Worm (Caenorhabditis elegans) whole organism, L2 larva: ENCODE results near the gene B0218.5.

Experiments used
- C34F6.9 ChIP-seq: fragments of 150-350 bp; optimal IDR thresholded peaks from 2 replicates; lab custom pipeline; 2014; ENCODE audit warnings: missing biosample characterization, missing genetic modification characterization
- F13H6.1 ChIP-seq: sonication (generic microtip); optimal IDR thresholded peaks from 2 replicates; lab custom pipeline; 2016; ENCODE audit warnings: missing genetic modification characterization, missing compliant biosample characterization
- R02D3.7 ChIP-seq: fragments of 150-350 bp; optimal IDR thresholded peaks from 2 replicates; lab custom pipeline; 2014; ENCODE audit warnings: missing biosample characterization, missing genetic modification characterization
- Y55F3AM.14 ChIP-seq: fragments of 200-800 bp; sonication (Bioruptor generic); optimal IDR thresholded peaks from 2 replicates; lab custom pipeline; 2018; ENCODE audit warnings: mild to moderate bottlenecking, missing genetic modification characterization, missing compliant biosample characterization
- ZK546.5 ChIP-seq: sonication (generic microtip); optimal IDR thresholded peaks from 2 replicates; lab custom pipeline; 2017; ENCODE audit warnings: missing biosample characterization, missing genetic modification characterization
- alr-1 ChIP-seq: fragments of 150-350 bp; optimal IDR thresholded peaks from 2 replicates; lab custom pipeline; 2014; ENCODE audit warnings: missing biosample characterization, missing genetic modification characterization
- aly-2 ChIP-seq: fragments of 150-350 bp; optimal IDR thresholded peaks from 2 replicates; lab custom pipeline; 2014; ENCODE audit warnings: missing biosample characterization, missing genetic modification characterization
- ama-1 ChIP-seq: fragments of 150-350 bp; optimal IDR thresholded peaks from 2 replicates; lab custom pipeline; 2018; ENCODE audit warnings: inconsistent platforms
- blmp-1 ChIP-seq: sonication (generic microtip); optimal IDR thresholded peaks from 2 replicates; lab custom pipeline; 2017; ENCODE audit warnings: missing genetic modification characterization, mild to moderate bottlenecking, missing compliant biosample characterization, antibody characterized with exemption, moderate library complexity; ENCODE audit not compliant: insufficient read depth
- dmd-4 ChIP-seq: sonication (generic microtip); optimal IDR thresholded peaks from 2 replicates; lab custom pipeline; 2017; ENCODE audit warnings: missing biosample characterization, missing genetic modification characterization
- egl-27 ChIP-seq: sonication (generic microtip); optimal IDR thresholded peaks from 3 replicates; lab custom pipeline; 2017; ENCODE audit warnings: missing biosample characterization, missing genetic modification reagents, missing genetic modification characterization
- fos-1 ChIP-seq: fragments of 150-350 bp; optimal IDR thresholded peaks from 2 replicates; lab custom pipeline; 2014; ENCODE audit warnings: missing biosample characterization, missing genetic modification characterization
- gmeb-1 ChIP-seq: fragments of 150-350 bp; optimal IDR thresholded peaks from 2 replicates; lab custom pipeline; 2014; ENCODE audit warnings: missing biosample characterization, missing genetic modification characterization
- lin-11 ChIP-seq: fragments of 150-350 bp; sonication (generic microtip); optimal IDR thresholded peaks from 2 replicates; lab custom pipeline; 2014; ENCODE audit warnings: missing biosample characterization, missing genetic modification characterization, inconsistent platforms, mixed read lengths
- lin-13 ChIP-seq: fragments of 150-350 bp; optimal IDR thresholded peaks from 2 replicates; lab custom pipeline; 2014; ENCODE audit warnings: missing biosample characterization, missing genetic modification reagents, missing genetic modification characterization
- lin-39 ChIP-seq: fragments of 150-350 bp; optimal IDR thresholded peaks from 2 replicates; lab custom pipeline; 2014; ENCODE audit warnings: missing biosample characterization, missing genetic modification reagents, missing genetic modification characterization
- lsy-2 ChIP-seq, 2 experiments: fragments of 150-350 bp in 1 of 2; sonication (generic microtip) in 1 of 2; optimal IDR thresholded peaks; 2 replicates each; lab custom pipeline; 2014 to 2017; ENCODE audit warnings: missing biosample characterization in 2 of 2, missing genetic modification characterization in 2 of 2
- mab-5 ChIP-seq: fragments of 150-350 bp; optimal IDR thresholded peaks from 2 replicates; lab custom pipeline; 2014; ENCODE audit warnings: missing biosample characterization, missing genetic modification characterization
- mdl-1 ChIP-seq, 2 experiments: fragments of 150-350 bp in 1 of 2; sonication (generic microtip) in 1 of 2; optimal IDR thresholded peaks; 2 replicates each; lab custom pipeline; 2017; ENCODE audit warnings: missing biosample characterization in 2 of 2, missing genetic modification characterization in 2 of 2
- nhr-12 ChIP-seq: fragments of 150-350 bp; optimal IDR thresholded peaks from 2 replicates; lab custom pipeline; 2014; ENCODE audit warnings: missing biosample characterization, missing genetic modification characterization
- nhr-129 ChIP-seq: fragments of 150-350 bp; optimal IDR thresholded peaks from 2 replicates; lab custom pipeline; 2014; ENCODE audit warnings: missing biosample characterization, missing genetic modification characterization
- nhr-21 ChIP-seq: fragments of 150-350 bp; optimal IDR thresholded peaks from 2 replicates; lab custom pipeline; 2014; ENCODE audit warnings: missing biosample characterization, missing genetic modification characterization
- nhr-23 ChIP-seq: fragments of 150-350 bp; optimal IDR thresholded peaks from 2 replicates; lab custom pipeline; 2014; ENCODE audit warnings: missing biosample characterization, missing genetic modification reagents, missing genetic modification characterization
- nhr-237 ChIP-seq: fragments of 150-350 bp; optimal IDR thresholded peaks from 2 replicates; lab custom pipeline; 2014; ENCODE audit warnings: missing biosample characterization, missing genetic modification characterization
- nhr-25 ChIP-seq: fragments of 150-350 bp; sonication (generic microtip); optimal IDR thresholded peaks from 3 replicates; lab custom pipeline; 2014; ENCODE audit warnings: missing biosample characterization, missing genetic modification characterization
- nhr-6 ChIP-seq: fragments of 150-350 bp; optimal IDR thresholded peaks from 2 replicates; lab custom pipeline; 2014; ENCODE audit warnings: missing biosample characterization, missing genetic modification characterization
- peb-1 ChIP-seq: fragments of 150-350 bp; optimal IDR thresholded peaks from 2 replicates; lab custom pipeline; 2014; ENCODE audit warnings: missing biosample characterization, missing genetic modification characterization
- skn-1 ChIP-seq: sonication (generic microtip); optimal IDR thresholded peaks from 2 replicates; lab custom pipeline; 2017; ENCODE audit warnings: missing biosample characterization, missing genetic modification characterization
- sma-3 ChIP-seq: sonication (generic microtip); optimal IDR thresholded peaks from 2 replicates; lab custom pipeline; 2016; ENCODE audit warnings: missing genetic modification reagents, missing genetic modification characterization, missing compliant biosample characterization
- sma-9 ChIP-seq, 2 experiments: fragments of 150-350 bp in 1 of 2; sonication (generic microtip) in 1 of 2; optimal IDR thresholded peaks; 2 replicates each; lab custom pipeline; 2014 to 2016; ENCODE audit warnings: missing genetic modification characterization in 2 of 2, mild to moderate bottlenecking in 1 of 2, missing biosample characterization in 1 of 2, missing compliant biosample characterization in 1 of 2, missing genetic modification reagents in 1 of 2, moderate library complexity in 1 of 2
- snpc-4 ChIP-seq: fragments of 150-350 bp; optimal IDR thresholded peaks from 2 replicates; lab custom pipeline; 2014; ENCODE audit warnings: missing biosample characterization, missing genetic modification characterization
- unc-39 ChIP-seq: fragments of 150-350 bp; optimal IDR thresholded peaks from 2 replicates; lab custom pipeline; 2014; ENCODE audit warnings: missing biosample characterization, missing genetic modification characterization
- unc-55 ChIP-seq: fragments of 150-350 bp; sonication (generic microtip); optimal IDR thresholded peaks from 3 replicates; lab custom pipeline; 2014; ENCODE audit warnings: missing biosample characterization, missing genetic modification reagents, missing genetic modification characterization
- unc-62 ChIP-seq: fragments of 150-350 bp; optimal IDR thresholded peaks from 2 replicates; lab custom pipeline; 2014; ENCODE audit warnings: missing biosample characterization, missing genetic modification reagents, missing genetic modification characterization
- zag-1 ChIP-seq: fragments of 150-350 bp; optimal IDR thresholded peaks from 2 replicates; lab custom pipeline; 2014; ENCODE audit warnings: missing biosample characterization, missing genetic modification characterization
- ztf-1 ChIP-seq: fragments of 200-800 bp; sonication (Bioruptor generic); conservative IDR thresholded peaks from 2 replicates; pipeline ENCODE4 v1.3.6; 2022; ENCODE audit warnings: missing genetic modification characterization, missing compliant biosample characterization
- ztf-11 ChIP-seq: sonication (generic microtip); optimal IDR thresholded peaks from 2 replicates; lab custom pipeline; 2017; ENCODE audit warnings: missing biosample characterization, missing genetic modification characterization
- ztf-4 ChIP-seq: fragments of 150-350 bp; optimal IDR thresholded peaks from 2 replicates; lab custom pipeline; 2014; ENCODE audit warnings: missing biosample characterization, missing genetic modification characterization

The B0218.5 gene

ce11 chrIV:8154966-8155365 is 2.1 kb downstream of the B0218.5 start:
- TF ChIP-seq C34F6.9 (tag; lab: Kevin White, UChicago) (no peak), skn-1 (no peak), alr-1 (tag; lab: Kevin White, UChicago) (no peak), ztf-11 (tag; lab: Kevin White, UChicago) (no peak), nhr-237 (tag; lab: Kevin White, UChicago) (no peak), mab-5 (tag; lab: Kevin White, UChicago) (no peak), nhr-129 (tag; lab: Kevin White, UChicago) (no peak), lin-13 (GFP tag; lab: Kevin White, UChicago) (no peak), aly-2 (tag; lab: Kevin White, UChicago) (no peak), nhr-12 (tag; lab: Kevin White, UChicago) (no peak), R02D3.7 (tag; lab: Kevin White, UChicago) (no peak), F13H6.1 (tag; lab: Kevin White, UChicago) (no peak), dmd-4 (no peak), ZK546.5 (tag; lab: Kevin White, UChicago) (no peak), unc-39 (no peak), unc-55 (GFP tag; lab: Kevin White, UChicago) (no peak), sma-3 (no peak), lin-11 (no peak), nhr-25 (no peak), ama-1 (lab: Kevin White, UChicago) (no peak)

ce11 chrIV:8153163-8153562 is 3.9 kb downstream of the B0218.5 start:
- no peak for TF ChIP-seq nhr-23
- TF ChIP-seq sma-3, result no peak
- TF ChIP-seq nhr-237 (tag; lab: Kevin White, UChicago), result no peak
- TF ChIP-seq lin-39, result no peak
- TF ChIP-seq ztf-1, result no peak
- TF ChIP-seq F13H6.1 (tag; lab: Kevin White, UChicago), result no peak
- no peak for TF ChIP-seq R02D3.7 (tag; lab: Kevin White, UChicago)
- TF ChIP-seq skn-1, result no peak
- TF ChIP-seq ztf-4 (tag; lab: Kevin White, UChicago), result no peak
- no peak for TF ChIP-seq gmeb-1 (tag; lab: Kevin White, UChicago)
- no peak for TF ChIP-seq Y55F3AM.14
- TF ChIP-seq blmp-1 (tag; lab: Kevin White, UChicago), result no peak
- no peak for TF ChIP-seq mdl-1 (tag; optimal IDR thresholded peaks at IDR 0.05; lab: Kevin White, UChicago)
- no peak for TF ChIP-seq nhr-25
- no peak for TF ChIP-seq ztf-11 (tag; lab: Kevin White, UChicago)
- TF ChIP-seq egl-27 (tag; lab: Kevin White, UChicago), result no peak
- no peak for TF ChIP-seq sma-9 (GFP tag; optimal IDR thresholded peaks at IDR 0.05; lab: Kevin White, UChicago)
- TF ChIP-seq sma-9 (tag; optimal IDR thresholded peaks at IDR 0.05; lab: Kevin White, UChicago), result no peak
- no peak for TF ChIP-seq alr-1 (tag; lab: Kevin White, UChicago)
- TF ChIP-seq aly-2 (tag; lab: Kevin White, UChicago), result no peak
- TF ChIP-seq, all 48 proteins: peak for 0

DNA sequence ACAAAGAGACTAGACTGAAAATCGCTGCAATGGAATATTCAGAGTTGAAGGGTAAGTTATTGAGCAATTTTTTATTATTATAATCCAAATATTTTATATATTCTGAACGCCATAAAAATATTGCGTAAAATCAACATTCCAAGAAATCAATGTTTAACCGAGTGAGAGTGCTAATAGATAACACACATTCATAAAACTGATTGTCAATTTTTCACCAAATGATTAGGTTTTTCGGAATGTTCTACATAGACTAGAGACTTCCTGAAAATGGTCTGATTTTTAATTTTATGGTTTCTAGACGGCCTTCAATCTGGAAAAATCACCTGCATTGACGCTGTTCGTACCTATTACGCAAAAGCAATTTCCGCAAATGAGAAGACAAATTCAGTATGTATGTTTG is 4.4 kb downstream of the B0218.5 start:
- no peak for TF ChIP-seq ztf-1
- peak; percentile 56 for TF ChIP-seq fos-1 (tag; lab: Kevin White, UChicago)
- TF ChIP-seq lsy-2 (tag; optimal IDR thresholded peaks at IDR 0.05; lab: Kevin White, UChicago), result no peak
- TF ChIP-seq, all 48 proteins: peak for 1

ce11 chrIV:8152145-8152544 is 4.9 kb downstream of the B0218.5 start, which contains the start of gene faah-2:
Gene faah-2 (plus strand): TSS chrIV:8152445.
- TF ChIP-seq nhr-6 (tag; lab: Kevin White, UChicago) (no peak), ama-1 (lab: Kevin White, UChicago) (no peak), ztf-11 (tag; lab: Kevin White, UChicago) (no peak), ZK546.5 (tag; lab: Kevin White, UChicago) (no peak), snpc-4 (tag; lab: Kevin White, UChicago) (no peak), gmeb-1 (tag; lab: Kevin White, UChicago) (no peak), unc-62 (GFP tag; lab: Kevin White, UChicago) (no peak), peb-1 (no peak), mdl-1 (tag; optimal IDR thresholded peaks at IDR 0.05; lab: Kevin White, UChicago) (no peak), alr-1 (tag; lab: Kevin White, UChicago) (no peak), sma-9 (GFP tag; optimal IDR thresholded peaks at IDR 0.05; lab: Kevin White, UChicago) (no peak), sma-9 (tag; optimal IDR thresholded peaks at IDR 0.05; lab: Kevin White, UChicago) (no peak), sma-3 (no peak), nhr-21 (tag; lab: Kevin White, UChicago) (no peak), zag-1 (tag; lab: Kevin White, UChicago) (no peak), lin-11 (no peak)
